Fruit fly (Drosophila melanogaster) whole organism, embryonic: Measurements from ENCODE around the gene Ilp4.

Experiments
- ATbp ChIP-seq: fragments of 200-800 bp; sonication (Bioruptor generic); optimal IDR thresholded peaks from 2 replicates; lab custom pipeline; 2017; ENCODE audit warnings: missing biosample characterization, mild to moderate bottlenecking, missing genetic modification characterization, missing genetic modification reagents
- CG10543 ChIP-seq: fragments of 200-800 bp; sonication (Bioruptor generic); optimal IDR thresholded peaks from 3 replicates; lab custom pipeline; 2017; ENCODE audit warnings: missing biosample characterization, mild to moderate bottlenecking, missing genetic modification characterization, moderate library complexity
- CG10979 ChIP-seq: fragments of 200-800 bp; sonication (Bioruptor generic); optimal IDR thresholded peaks from 2 replicates; lab custom pipeline; 2018; ENCODE audit warnings: missing biosample characterization, mild to moderate bottlenecking, missing genetic modification characterization, moderate library complexity
- CG13296 ChIP-seq: fragments of 200-800 bp; sonication (Bioruptor generic); optimal IDR thresholded peaks from 3 replicates; lab custom pipeline; 2018; ENCODE audit warnings: missing biosample characterization, mild to moderate bottlenecking, missing genetic modification characterization
- CG13894 ChIP-seq: fragments of 200-800 bp; sonication (Bioruptor generic); optimal IDR thresholded peaks from 3 replicates; lab custom pipeline; 2018; ENCODE audit warnings: missing biosample characterization, mild to moderate bottlenecking, missing genetic modification characterization, moderate library complexity
- CG14667 ChIP-seq: fragments of 200-800 bp; sonication (Bioruptor generic); IDR thresholded peaks from 2 replicates; pipeline ENCODE4 v1.3.6; 2022; ENCODE audit warnings: missing biosample characterization, missing genetic modification characterization
- CG1529 ChIP-seq: fragments of 200-800 bp; sonication (Bioruptor generic); optimal IDR thresholded peaks from 3 replicates; lab custom pipeline; 2018; ENCODE audit warnings: missing biosample characterization, missing genetic modification characterization
- CG15696 ChIP-seq: fragments of 200-800 bp; sonication (Bioruptor generic); optimal IDR thresholded peaks from 2 replicates; lab custom pipeline; 2019; ENCODE audit warnings: missing biosample characterization, mild to moderate bottlenecking, missing genetic modification characterization, moderate library complexity
- CG16813 ChIP-seq: fragments of 200-800 bp; sonication (Bioruptor generic); IDR thresholded peaks from 3 replicates; pipeline ENCODE4 v1.3.6; 2022; ENCODE audit warnings: missing biosample characterization, missing genetic modification characterization; ENCODE audit not compliant: partially characterized antibody
- CG16863 ChIP-seq: fragments of 200-800 bp; sonication (Bioruptor generic); optimal IDR thresholded peaks from 3 replicates; lab custom pipeline; 2016; ENCODE audit warnings: missing biosample characterization, missing genetic modification characterization
- CG17359 ChIP-seq: fragments of 200-800 bp; sonication (Bioruptor generic); optimal IDR thresholded peaks from 3 replicates; lab custom pipeline; 2018; ENCODE audit warnings: missing biosample characterization, mild to moderate bottlenecking, missing genetic modification characterization, moderate library complexity
- CG18619 ChIP-seq: fragments of 200-800 bp; sonication (Bioruptor generic); optimal IDR thresholded peaks from 3 replicates; lab custom pipeline; 2017; ENCODE audit warnings: missing biosample characterization, mild to moderate bottlenecking, missing genetic modification characterization
- CG2202 ChIP-seq: fragments of 200-800 bp; sonication (Bioruptor generic); optimal IDR thresholded peaks from 2 replicates; lab custom pipeline; 2018; ENCODE audit warnings: missing biosample characterization, mild to moderate bottlenecking, missing genetic modification characterization
- CG4404 ChIP-seq: fragments of 200-800 bp; sonication (Bioruptor generic); IDR thresholded peaks from 2 replicates; pipeline ENCODE4 v1.3.6; 2022; ENCODE audit warnings: missing biosample characterization, missing genetic modification characterization
- CG6654 ChIP-seq: fragments of 200-800 bp; sonication (Bioruptor generic); optimal IDR thresholded peaks from 2 replicates; lab custom pipeline; 2017; ENCODE audit warnings: missing biosample characterization, mild to moderate bottlenecking, missing genetic modification characterization
- CG6813 ChIP-seq: fragments of 200-800 bp; sonication (Bioruptor generic); optimal IDR thresholded peaks from 2 replicates; lab custom pipeline; 2017; ENCODE audit warnings: missing biosample characterization, missing genetic modification characterization, mild to moderate bottlenecking, moderate library complexity, missing genetic modification reagents
- CG7928 ChIP-seq: fragments of 200-800 bp; sonication (Bioruptor generic); optimal IDR thresholded peaks from 2 replicates; lab custom pipeline; 2017; ENCODE audit warnings: missing biosample characterization, mild to moderate bottlenecking, missing genetic modification characterization
- CG9932 ChIP-seq: fragments of 200-800 bp; sonication (Bioruptor generic); IDR thresholded peaks from 2 replicates; pipeline ENCODE4 v1.3.6; 2022; ENCODE audit warnings: missing biosample characterization, missing genetic modification characterization
- D19A ChIP-seq: fragments of 200-800 bp; optimal IDR thresholded peaks from 3 replicates; lab custom pipeline; 2019; ENCODE audit warnings: missing biosample characterization, mild to moderate bottlenecking, missing genetic modification characterization, moderate library complexity
- Deaf1 ChIP-seq: fragments of 200-800 bp; optimal IDR thresholded peaks from 3 replicates; lab custom pipeline; 2019; ENCODE audit warnings: missing biosample characterization, mild to moderate bottlenecking, missing genetic modification characterization, moderate library complexity
- Hr51 ChIP-seq, 2 experiments: fragments of 200-800 bp; sonication (Bioruptor generic); optimal IDR thresholded peaks; 2 replicates in 1 of 2; 3 replicates in 1 of 2; lab custom pipeline; 2016 to 2018; ENCODE audit warnings: missing biosample characterization in 2 of 2, missing genetic modification characterization in 2 of 2, mild to moderate bottlenecking in 1 of 2, moderate library complexity in 1 of 2
- Hsf ChIP-seq: fragments of 200-800 bp; sonication (Bioruptor generic); optimal IDR thresholded peaks from 3 replicates; lab custom pipeline; 2016; ENCODE audit warnings: missing biosample characterization, missing genetic modification characterization
- Mad ChIP-seq: fragments of 200-800 bp; sonication (Bioruptor generic); optimal IDR thresholded peaks from 2 replicates; lab custom pipeline; 2016; ENCODE audit warnings: missing biosample characterization, missing genetic modification characterization
- chif ChIP-seq, 2 experiments: fragments of 200-800 bp; sonication (Bioruptor generic); optimal IDR thresholded peaks; 3 replicates each; lab custom pipeline; 2016; ENCODE audit warnings: missing biosample characterization in 2 of 2, missing genetic modification characterization in 2 of 2
- da ChIP-seq: fragments of 200-800 bp; sonication (Bioruptor generic); optimal IDR thresholded peaks from 2 replicates; lab custom pipeline; 2016; ENCODE audit warnings: missing biosample characterization, missing genetic modification characterization
- fd102C ChIP-seq: fragments of 200-800 bp; sonication (Bioruptor generic); optimal IDR thresholded peaks from 2 replicates; lab custom pipeline; 2018; ENCODE audit warnings: missing biosample characterization, mild to moderate bottlenecking, missing genetic modification characterization, moderate library complexity
- fd3F ChIP-seq: fragments of 200-800 bp; sonication (Bioruptor generic); optimal IDR thresholded peaks from 2 replicates; lab custom pipeline; 2018; ENCODE audit warnings: missing biosample characterization, mild to moderate bottlenecking, missing genetic modification characterization, moderate library complexity
- fd96Cb ChIP-seq: fragments of 200-800 bp; sonication (Bioruptor generic); optimal IDR thresholded peaks from 2 replicates; lab custom pipeline; 2018; ENCODE audit warnings: missing biosample characterization, mild to moderate bottlenecking, missing genetic modification characterization, moderate library complexity
- fu2 ChIP-seq: fragments of 200-800 bp; sonication (Bioruptor generic); optimal IDR thresholded peaks from 2 replicates; lab custom pipeline; 2016; ENCODE audit warnings: missing biosample characterization, missing genetic modification characterization
- gfzf ChIP-seq: fragments of 200-800 bp; sonication (Bioruptor generic); optimal IDR thresholded peaks from 2 replicates; lab custom pipeline; 2016; ENCODE audit warnings: missing biosample characterization, mild to moderate bottlenecking, missing genetic modification characterization, moderate library complexity
- gsb-n ChIP-seq: fragments of 200-800 bp; sonication (Bioruptor generic); optimal IDR thresholded peaks from 3 replicates; lab custom pipeline; 2018; ENCODE audit warnings: missing biosample characterization, mild to moderate bottlenecking, missing genetic modification characterization
- lbe ChIP-seq: fragments of 200-800 bp; sonication (Bioruptor generic); optimal IDR thresholded peaks from 2 replicates; lab custom pipeline; 2016; ENCODE audit warnings: missing biosample characterization, mild to moderate bottlenecking, missing genetic modification characterization
- org-1 ChIP-seq: fragments of 200-800 bp; sonication (Bioruptor generic); optimal IDR thresholded peaks from 2 replicates; lab custom pipeline; 2017; ENCODE audit warnings: missing biosample characterization, missing genetic modification characterization
- sima ChIP-seq: fragments of 200-800 bp; sonication (Bioruptor generic); optimal IDR thresholded peaks from 2 replicates; lab custom pipeline; 2016; ENCODE audit warnings: missing biosample characterization, missing genetic modification characterization
- slbo ChIP-seq: fragments of 200-800 bp; sonication (Bioruptor generic); IDR thresholded peaks from 2 replicates; pipeline ENCODE4 v1.3.6; 2022; ENCODE audit warnings: missing biosample characterization, missing genetic modification characterization
- tna ChIP-seq: fragments of 200-800 bp; sonication (Bioruptor generic); IDR thresholded peaks from 2 replicates; pipeline ENCODE4 v1.3.6; 2022; ENCODE audit warnings: missing biosample characterization, missing genetic modification characterization; ENCODE audit not compliant: partially characterized antibody
- twi ChIP-seq: fragments of 200-800 bp; optimal IDR thresholded peaks from 2 replicates; lab custom pipeline; 2019; ENCODE audit warnings: missing biosample characterization, mild to moderate bottlenecking, missing genetic modification characterization, moderate library complexity
- wek ChIP-seq: fragments of 200-800 bp; sonication (Bioruptor generic); optimal IDR thresholded peaks from 3 replicates; lab custom pipeline; 2018; ENCODE audit warnings: missing biosample characterization, mild to moderate bottlenecking, missing genetic modification characterization, moderate library complexity
- zen2 ChIP-seq: fragments of 200-800 bp; sonication (Bioruptor generic); IDR thresholded peaks from 3 replicates; pipeline ENCODE4 v1.3.6; 2022; ENCODE audit warnings: missing biosample characterization, missing genetic modification characterization; ENCODE audit not compliant: partially characterized antibody

The Ilp4 gene

DNA sequence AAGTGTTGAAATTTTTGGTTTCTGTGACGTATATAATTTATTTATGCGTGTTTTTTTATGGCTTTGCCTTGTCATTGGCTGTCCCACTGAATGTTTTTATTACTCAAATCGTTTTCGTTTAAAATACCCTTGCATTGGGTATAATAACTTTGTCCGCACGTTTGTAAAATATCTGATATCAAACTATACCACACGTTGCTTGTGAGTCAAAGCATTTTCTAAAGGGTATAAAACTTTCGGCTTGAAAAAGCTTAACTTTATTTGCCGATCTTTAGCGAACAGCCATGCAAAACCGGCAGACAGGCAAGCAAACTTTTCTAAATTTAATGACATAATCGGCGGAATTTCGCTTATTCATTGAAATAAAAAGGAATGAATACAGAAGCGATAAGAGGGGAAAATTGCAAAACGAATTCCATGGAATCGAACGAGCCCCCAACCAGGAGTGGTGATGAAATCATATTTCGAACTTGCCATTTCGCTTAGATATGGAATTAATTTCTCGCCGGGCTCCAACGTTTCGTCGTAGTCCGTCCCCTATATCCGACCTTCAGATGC, 43.4 kb upstream of the Ilp4 start (continued):
- TF ChIP-seq zen2 (GFP tag; lab: Robert Waterston, UW), result no peak
- peak; percentile 35 for TF ChIP-seq CG18619
- no peak for TF ChIP-seq org-1 (GFP tag; lab: Kevin White, UChicago)
- no peak for TF ChIP-seq gsb-n
- TF ChIP-seq CG16863, result peak; percentile 24
- TF ChIP-seq CG15696 (tag; lab: Kevin White, UChicago), result no peak
- no peak for TF ChIP-seq CG10979 (tag; lab: Kevin White, UChicago)
- no peak for TF ChIP-seq lbe (GFP tag; lab: Kevin White, UChicago)
- no peak for TF ChIP-seq CG14667 (GFP tag; lab: Robert Waterston, UW)
- peak; percentile 80 for TF ChIP-seq CG9932 (GFP tag; lab: Robert Waterston, UW)
- no peak for TF ChIP-seq fd102C (GFP tag; lab: Kevin White, UChicago)
- no peak for TF ChIP-seq twi
- no peak for TF ChIP-seq CG2202 (tag; lab: Kevin White, UChicago)
- no peak for TF ChIP-seq CG16813 (GFP tag; lab: Robert Waterston, UW)
- peak; percentile 16 for TF ChIP-seq CG13894 (tag; lab: Kevin White, UChicago)
- peak in 1 of 2 experiments; percentile 48 for TF ChIP-seq chif (GFP tag; optimal IDR thresholded peaks at IDR 0.05; lab: Kevin White, UChicago)
- peak; percentile 51 for TF ChIP-seq CG13296
- peak; percentile 21 for TF ChIP-seq Deaf1 (tag; lab: Kevin White, UChicago)
- peak in 1 of 2 experiments; percentile 64 for TF ChIP-seq Hr51 (GFP tag; optimal IDR thresholded peaks at IDR 0.05; lab: Kevin White, UChicago)
- no peak for TF ChIP-seq CG1529
- TF ChIP-seq D19A (tag; lab: Kevin White, UChicago), result peak; percentile 94
- TF ChIP-seq CG10543 (GFP tag; lab: Kevin White, UChicago), result no peak
- peak; percentile 59 for TF ChIP-seq fd3F
- TF ChIP-seq CG6813 (GFP tag; lab: Kevin White, UChicago), result peak; percentile 13
- no peak for TF ChIP-seq Mad (GFP tag; lab: Kevin White, UChicago)
- TF ChIP-seq sima (GFP tag; lab: Kevin White, UChicago), result no peak
- no peak for TF ChIP-seq gfzf
- peak; percentile 3 for TF ChIP-seq fd96Cb (tag; lab: Kevin White, UChicago)
- peak; percentile 39 for TF ChIP-seq CG7928 (GFP tag; lab: Kevin White, UChicago)
- TF ChIP-seq wek (GFP tag; lab: Kevin White, UChicago), result no peak
- peak; percentile 62 for TF ChIP-seq CG17359 (tag; lab: Kevin White, UChicago)
- TF ChIP-seq CG6654 (GFP tag; lab: Kevin White, UChicago), result no peak
- peak; percentile 76 for TF ChIP-seq slbo (GFP tag; lab: Robert Waterston, UW)
- TF ChIP-seq fu2 (GFP tag; lab: Kevin White, UChicago), result peak; percentile 28
- no peak for TF ChIP-seq da (GFP tag; lab: Kevin White, UChicago)
- TF ChIP-seq Hsf (GFP tag; lab: Kevin White, UChicago), result peak; percentile 29
- no peak for TF ChIP-seq ATbp (GFP tag; lab: Kevin White, UChicago)
- TF ChIP-seq tna (GFP tag; lab: Robert Waterston, UW), result no peak
- no peak for TF ChIP-seq CG4404 (GFP tag; lab: Robert Waterston, UW)
- TF ChIP-seq, all 482 proteins: peak for 192
